Fruit fly (Drosophila melanogaster) S2 (cell line): Measurements from ENCODE around the gene esc.
A peak's percentile ranks its signal among the peaks of the same experiment; 100 is the strongest.

Experiments
- CG8478 ChIP-seq: fragments of >200 bp; optimal IDR thresholded peaks from 2 replicates; lab custom pipeline; 2018
- CTCF ChIP-seq, 2 experiments: fragments of >200 bp; optimal IDR thresholded peaks; 2 replicates each; lab custom pipeline; 2018

esc gene

DNA sequence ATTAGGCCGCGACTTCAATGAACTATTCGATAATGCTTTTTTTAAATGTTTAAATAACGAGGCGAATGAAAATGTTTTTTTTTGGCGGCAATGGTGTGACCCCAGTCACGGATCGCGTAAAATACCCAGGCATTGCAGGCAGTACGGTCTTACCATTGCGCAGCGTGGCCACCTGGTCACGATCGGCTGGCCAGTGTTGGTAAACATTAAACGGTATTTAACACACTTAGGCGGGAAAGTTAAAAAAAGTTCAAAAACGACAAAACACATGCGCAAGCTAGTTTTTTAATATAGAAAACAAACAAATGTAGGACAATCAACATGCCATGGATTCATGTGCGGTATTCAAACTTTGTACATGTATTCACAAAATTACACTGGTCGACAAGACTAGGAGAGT, at the start of gene esc:
Gene esc, minus strand, starts transcription at position 129 of the 400 bp plus-strand sequence.
- TF ChIP-seq CTCF (optimal IDR thresholded peaks at IDR 0.05; lab: Kevin White, UChicago) = peak; percentile 9 to 34
- TF ChIP-seq CG8478 = no peak

DNA sequence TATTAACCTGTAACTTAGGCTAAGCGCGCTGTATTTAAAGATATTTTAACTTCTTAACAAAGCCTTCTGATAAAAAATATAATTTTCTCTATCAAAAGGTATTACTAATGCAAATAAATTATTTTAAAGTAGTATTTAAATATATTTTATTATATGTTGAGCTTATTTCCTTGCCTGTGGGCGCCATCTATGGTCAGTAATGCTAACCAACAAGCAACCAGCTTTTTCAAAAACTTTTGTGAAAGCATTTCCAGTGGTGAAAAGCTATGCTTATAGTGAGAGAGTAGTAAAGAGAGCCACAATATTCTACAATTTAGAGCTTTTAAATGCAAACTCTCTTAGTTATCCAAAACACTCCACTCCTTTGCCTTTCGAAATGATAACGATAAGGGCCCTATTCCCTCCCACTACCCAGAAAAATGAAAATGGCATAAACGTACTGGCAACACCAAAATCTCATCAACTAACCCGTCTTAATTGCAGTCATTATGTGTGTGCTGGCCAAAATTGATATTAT, 49.7 kb upstream of the esc start:
- TF ChIP-seq CTCF (optimal IDR thresholded peaks at IDR 0.05; lab: Kevin White, UChicago) = no peak
- TF ChIP-seq CG8478 = no peak

DNA sequence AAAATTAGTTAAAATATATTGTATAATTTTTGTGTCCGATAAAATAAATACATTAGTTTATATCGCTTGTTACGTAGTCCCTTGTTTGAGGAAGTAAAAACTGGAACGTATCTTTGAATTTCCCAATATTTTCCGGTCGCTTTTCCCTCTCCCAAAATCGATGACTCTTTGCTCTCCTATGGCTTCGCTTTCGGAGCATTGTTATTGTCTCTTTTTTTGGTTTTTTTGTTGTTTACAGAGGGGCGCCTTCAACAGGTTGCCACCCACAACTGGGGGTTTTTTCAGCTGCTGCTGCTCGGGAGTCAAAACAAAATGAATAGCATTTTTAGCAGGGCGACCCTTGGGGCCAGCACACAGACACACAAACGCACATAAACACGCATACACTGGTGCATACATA, 45.7 kb upstream of the esc start:
- TF ChIP-seq CTCF (optimal IDR thresholded peaks at IDR 0.05; lab: Kevin White, UChicago) (no peak), CG8478 (no peak)

DNA sequence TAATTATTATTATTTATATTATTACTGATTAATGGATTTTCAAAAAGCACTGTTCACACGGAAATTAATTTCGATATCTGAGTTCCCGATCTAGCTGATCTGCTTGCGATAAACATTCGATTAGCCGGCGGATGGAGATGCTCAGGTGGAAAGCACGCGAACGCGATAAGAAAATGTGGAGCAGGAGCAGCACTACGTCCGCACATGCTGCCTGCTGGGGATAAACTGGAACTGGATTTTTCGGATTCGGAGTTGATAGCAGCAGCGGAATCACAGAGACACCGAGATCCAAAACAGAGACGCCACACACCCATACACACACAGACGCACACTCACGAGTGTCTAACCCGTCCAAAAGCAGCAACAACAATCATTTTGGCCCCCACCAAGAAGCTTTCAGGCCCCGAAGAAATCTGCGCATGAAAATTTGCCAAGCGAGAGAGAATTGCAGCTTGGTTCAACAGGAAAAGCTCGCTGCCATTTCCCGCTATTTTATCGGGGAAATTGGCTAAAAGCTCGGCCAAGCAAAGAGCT, 45.1 kb upstream of the esc start:
- no peak for TF ChIP-seq CTCF (optimal IDR thresholded peaks at IDR 0.05; lab: Kevin White, UChicago)
- TF ChIP-seq CG8478 = no peak

DNA sequence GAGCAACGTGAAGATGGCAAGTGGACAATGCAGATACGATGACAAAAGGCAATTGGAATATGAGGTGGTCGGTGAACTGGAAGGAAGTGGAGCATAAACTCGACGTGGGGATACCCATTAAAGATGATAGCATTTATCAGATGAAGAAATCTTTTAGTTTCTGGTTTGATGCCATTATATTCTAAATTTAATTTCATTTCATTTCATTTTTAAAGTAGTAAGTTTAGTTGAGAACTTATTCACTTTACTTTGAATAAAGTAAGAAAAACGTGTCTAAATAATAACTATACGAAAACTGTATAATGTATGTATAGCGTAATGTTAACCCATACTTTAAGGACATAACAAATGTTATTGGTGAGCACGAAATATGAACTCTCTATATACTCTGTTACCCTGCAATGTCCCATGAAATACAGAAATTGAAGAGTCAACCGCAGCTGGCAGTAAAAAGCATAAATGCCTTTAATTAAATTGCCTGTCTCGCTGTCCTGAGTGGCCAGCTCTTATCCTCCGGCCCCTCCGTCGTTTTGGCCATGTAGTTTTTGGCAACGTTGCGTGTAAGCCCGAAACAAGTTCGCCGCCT, 41.8 kb upstream of the esc start:
- TF ChIP-seq CTCF (optimal IDR thresholded peaks at IDR 0.05; lab: Kevin White, UChicago) (no peak), CG8478 (no peak)

DNA sequence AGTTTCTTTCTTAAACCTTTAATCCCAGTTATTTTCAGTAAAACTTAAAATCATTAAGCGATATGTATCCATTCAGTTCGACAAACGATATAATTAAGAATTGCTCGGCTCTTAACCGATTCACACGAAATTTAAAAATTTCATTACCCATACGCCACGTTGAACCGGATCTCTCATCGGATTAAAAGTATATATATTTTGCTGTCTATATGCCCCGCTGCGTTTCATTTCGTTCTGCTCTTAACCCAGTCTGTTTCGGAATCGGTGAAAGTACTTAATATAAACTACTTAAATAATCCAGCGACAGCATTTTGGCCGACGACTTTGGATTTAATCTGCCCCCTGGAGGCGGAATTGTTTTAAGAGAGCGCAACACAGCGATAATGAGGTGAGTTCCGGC, 23.9 kb upstream of the esc start, which contains the start of gene CG42751:
Gene CG42751, plus strand, starts transcription at position 301 of the 400 bp plus-strand sequence.
- TF ChIP-seq CTCF (optimal IDR thresholded peaks at IDR 0.05; lab: Kevin White, UChicago) (no peak), CG8478 (no peak)

DNA sequence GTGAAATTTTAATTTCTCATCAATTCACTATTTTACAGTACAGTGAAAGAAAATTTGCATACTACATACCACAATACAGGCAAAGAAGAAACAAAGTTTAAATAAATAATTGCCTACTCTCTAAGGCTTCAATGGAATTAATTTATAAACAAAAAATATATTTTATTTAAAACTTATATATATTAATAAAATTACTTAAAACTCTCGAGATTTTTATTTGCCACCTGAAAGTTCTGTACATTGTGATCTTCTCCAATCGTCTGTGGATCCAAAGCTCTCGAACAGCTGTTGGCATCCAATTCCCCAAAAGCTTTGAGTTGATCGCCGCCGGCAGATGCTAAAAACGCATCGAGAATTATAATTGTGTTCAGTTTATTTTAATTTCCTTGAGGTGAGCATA, 20.5 kb upstream of the esc start, which contains the start of gene Mal-B2:
Gene Mal-B2, plus strand, starts transcription at position 301 of the 400 bp plus-strand sequence.
- TF ChIP-seq CTCF (optimal IDR thresholded peaks at IDR 0.05; lab: Kevin White, UChicago) = no peak
- no peak for TF ChIP-seq CG8478

DNA sequence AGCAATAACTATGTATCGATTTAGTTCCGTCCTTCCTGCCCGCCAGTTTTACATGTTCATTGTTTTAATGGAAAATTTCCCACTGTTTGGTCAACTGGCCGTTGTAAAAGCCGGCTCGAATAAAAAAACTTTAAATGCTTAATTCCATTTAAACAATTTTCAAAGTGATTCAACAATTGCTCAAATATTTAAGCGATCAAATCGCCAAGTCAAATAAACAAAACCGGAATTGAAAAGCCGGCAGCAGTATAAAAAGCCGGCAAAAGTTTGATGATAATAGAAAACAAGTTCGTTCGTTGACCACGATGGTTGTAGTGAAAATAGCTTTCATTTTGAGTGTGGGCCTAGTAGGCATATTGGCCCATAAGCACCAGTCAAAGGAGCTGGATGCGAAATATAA, 17.7 kb upstream of the esc start, which contains the start of gene Mal-B1:
Gene Mal-B1, plus strand, starts transcription at position 301 of the 400 bp plus-strand sequence.
- no peak for TF ChIP-seq CTCF (optimal IDR thresholded peaks at IDR 0.05; lab: Kevin White, UChicago)
- no peak for TF ChIP-seq CG8478

DNA sequence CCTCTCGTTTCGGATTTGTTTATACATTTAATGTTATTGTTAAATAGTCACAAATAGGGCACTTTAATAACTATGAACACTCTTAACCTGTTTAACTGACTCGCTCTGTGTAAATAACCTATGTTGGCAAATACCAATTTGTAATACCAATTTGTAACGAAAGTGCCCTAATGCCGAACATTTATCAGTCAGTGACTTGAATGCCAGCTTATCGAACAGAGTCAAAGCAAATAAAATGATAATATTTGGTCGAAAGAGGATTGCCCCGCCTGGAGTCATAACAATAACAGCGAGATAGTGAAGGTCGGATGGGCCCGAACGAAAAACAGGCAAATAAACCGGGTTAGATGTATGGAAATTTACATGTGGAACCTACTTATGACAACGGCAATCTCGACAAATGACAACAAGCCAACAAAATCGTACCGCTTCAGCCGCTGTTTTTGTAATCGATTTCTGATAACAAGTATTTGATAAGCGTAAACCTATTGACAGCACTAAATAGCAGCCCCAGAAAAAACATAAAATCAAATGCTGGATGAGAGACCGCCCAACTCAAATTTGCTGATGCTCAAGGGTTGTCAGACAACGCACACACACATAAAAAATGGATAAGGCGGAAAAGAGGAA, 16.1 kb upstream of the esc start:
- TF ChIP-seq CG8478 = no peak
- TF ChIP-seq CTCF (optimal IDR thresholded peaks at IDR 0.05; lab: Kevin White, UChicago) = no peak

DNA sequence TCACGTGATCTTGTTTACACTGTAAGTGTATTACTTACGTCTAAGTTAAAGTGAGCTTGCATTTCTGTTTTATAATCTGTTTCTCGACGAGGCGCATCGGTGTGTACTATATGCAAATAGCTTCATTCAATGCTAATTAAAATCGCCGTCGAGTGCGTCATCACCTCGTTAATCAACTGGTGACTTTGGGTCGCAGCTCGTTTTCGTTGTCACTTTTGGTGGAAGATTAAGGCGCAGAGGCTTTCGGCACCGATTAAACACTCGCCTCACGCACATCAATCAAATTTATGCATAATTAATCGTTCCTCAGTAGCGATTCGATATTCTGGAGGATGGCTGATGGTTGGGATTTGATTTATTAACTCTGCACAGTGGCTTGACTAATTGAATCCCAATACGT, 15.1 kb upstream of the esc start:
- no peak for TF ChIP-seq CTCF (optimal IDR thresholded peaks at IDR 0.05; lab: Kevin White, UChicago)
- TF ChIP-seq CG8478 = no peak

DNA sequence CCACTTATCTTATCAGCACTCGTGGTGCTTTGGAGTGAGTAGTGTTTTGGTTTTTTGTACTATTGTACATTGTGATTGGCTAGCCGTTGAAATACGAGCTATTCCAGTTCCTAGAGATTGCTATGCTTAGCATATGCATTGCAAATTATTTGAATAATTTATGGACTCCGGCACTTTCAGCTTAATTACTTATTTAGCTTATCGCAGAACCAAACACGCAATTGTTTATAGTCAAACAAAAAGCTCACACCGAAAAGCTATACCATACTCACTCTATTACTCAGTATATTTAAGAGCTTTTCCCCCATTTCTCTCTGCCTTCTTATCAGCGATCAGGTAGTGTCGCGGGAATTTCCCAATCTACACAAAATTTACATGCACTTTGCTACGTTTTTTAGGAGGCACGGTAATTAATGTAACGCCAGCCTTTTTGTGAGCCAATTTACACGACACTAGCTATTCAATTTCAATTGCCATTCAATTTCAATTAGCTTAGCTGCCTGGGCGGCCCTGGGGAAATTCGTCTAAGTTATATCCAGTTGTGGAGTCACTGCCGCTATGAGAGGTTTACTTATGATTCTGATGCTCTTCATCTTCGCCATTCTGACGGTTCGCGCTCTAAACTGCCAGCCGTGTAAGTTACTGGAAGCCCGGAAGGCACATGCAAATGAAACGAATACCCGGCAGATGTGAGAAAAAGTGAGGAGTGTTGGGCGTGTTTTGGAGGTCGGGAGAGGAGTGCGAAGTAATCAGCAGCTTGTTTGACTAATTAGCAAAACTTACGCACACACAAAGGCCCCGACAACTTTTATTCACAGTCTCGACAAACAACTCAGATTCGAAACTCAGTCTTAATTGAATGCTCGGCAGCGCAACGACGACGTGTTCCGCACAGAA, 13.3 kb upstream of the esc start, which contains the start of the genes CG44008, CG14933, CG46426 and CG42486:
Gene CG44008, minus strand, starts transcription at position 155 of the 897 bp plus-strand sequence.
Gene CG14933, plus strand, starts transcription at position 538 of the 897 bp plus-strand sequence.
Gene CG46426, plus strand, starts transcription at position 538 of the 897 bp plus-strand sequence.
Gene CG42486, plus strand, starts transcription at position 847 of the 897 bp plus-strand sequence.
- TF ChIP-seq CTCF (optimal IDR thresholded peaks at IDR 0.05; lab: Kevin White, UChicago) (no peak), CG8478 (no peak)

DNA sequence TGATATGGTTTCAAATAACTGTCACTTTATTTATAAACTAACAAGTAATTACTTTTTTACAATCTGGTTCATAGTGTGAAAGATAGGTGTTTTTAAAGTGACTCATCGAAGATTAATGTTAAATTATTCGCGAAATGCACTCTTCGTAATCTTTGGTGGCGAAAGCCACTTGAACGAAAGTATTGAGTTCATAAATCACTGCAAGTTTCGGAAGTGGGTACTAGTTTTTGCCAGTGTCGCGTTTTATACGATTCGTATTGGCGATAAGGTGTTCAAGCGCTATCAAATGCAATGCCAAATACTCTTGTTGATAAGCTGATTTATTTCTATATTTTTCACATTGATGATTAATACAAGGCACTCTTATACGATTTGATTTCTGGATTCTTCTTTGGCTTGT, 12.3 kb upstream of the esc start:
- no peak for TF ChIP-seq CTCF (optimal IDR thresholded peaks at IDR 0.05; lab: Kevin White, UChicago)

DNA sequence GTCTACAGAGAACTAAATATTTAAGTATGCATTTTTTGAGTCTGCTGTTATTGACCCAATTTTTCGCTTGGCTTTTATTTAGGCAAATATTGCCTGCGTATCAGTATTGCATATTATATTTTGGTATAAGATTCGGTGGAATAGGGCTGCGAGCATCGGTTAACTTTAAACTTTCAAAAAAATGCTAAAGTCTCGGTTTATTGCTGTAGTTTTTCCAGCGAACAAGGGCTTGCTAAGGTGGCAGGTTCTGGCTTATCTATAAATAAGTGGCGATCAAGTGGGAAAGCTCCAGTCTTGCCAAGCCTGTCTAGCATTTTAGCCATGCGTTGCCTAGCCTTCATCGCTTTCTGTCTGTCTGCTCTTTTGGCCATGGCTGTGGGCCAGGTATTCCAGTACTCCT, 11.2 kb upstream of the esc start, which contains the start of gene CG31704:
Gene CG31704, plus strand, starts transcription at position 301 of the 400 bp plus-strand sequence.
- TF ChIP-seq CTCF (optimal IDR thresholded peaks at IDR 0.05; lab: Kevin White, UChicago) = no peak
- TF ChIP-seq CG8478 = no peak

DNA sequence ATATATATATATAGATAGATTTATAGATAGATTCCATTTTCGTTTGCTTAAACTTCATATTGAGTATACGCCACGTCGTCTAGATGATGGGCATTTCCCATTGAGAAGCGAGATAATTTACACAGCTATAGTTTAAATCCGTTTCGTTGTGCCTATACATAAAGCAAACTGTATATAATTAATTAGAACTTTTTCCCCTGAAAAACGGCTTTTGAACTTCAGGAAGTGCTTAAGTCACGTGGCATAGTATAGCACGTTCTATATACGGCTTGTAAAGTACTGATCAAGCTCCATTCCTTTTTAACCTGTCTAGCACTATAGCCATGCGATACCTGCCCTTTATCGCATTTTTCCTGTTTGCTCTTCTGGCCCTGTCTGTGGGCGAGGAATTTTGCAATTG, 10.4 kb upstream of the esc start, which contains the start of gene Sfp33A3:
Gene Sfp33A3, plus strand, starts transcription at position 301 of the 400 bp plus-strand sequence.
- TF ChIP-seq CG8478 (no peak), CTCF (optimal IDR thresholded peaks at IDR 0.05; lab: Kevin White, UChicago) (no peak)

DNA sequence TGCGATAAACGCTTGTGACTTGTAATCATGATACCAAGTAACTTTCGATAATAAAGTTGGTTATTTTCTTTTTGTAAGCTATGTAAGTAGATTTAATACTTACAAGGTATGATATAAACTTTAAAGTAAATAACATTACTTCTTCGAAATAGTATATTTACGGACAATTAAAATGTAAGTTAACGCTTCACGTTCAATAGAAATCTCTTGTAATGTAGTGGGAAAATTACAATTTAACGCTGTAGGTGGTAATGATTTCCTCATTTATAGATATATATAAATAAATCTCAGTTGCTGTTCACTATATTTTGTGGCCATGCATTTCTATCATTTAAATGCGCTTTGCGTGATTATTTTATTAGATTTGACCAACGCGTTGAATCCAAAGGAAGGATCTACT, 8.2 kb upstream of the esc start, which contains the start of gene Sfp33A2:
Gene Sfp33A2, plus strand, starts transcription at position 301 of the 400 bp plus-strand sequence.
- TF ChIP-seq CTCF (optimal IDR thresholded peaks at IDR 0.05; lab: Kevin White, UChicago) = no peak
- TF ChIP-seq CG8478 = no peak
